Worm (Caenorhabditis elegans) whole organism, L4/young adult: ENCODE measurements around the gene elc-2.
"Not testable (repeated sequence)": the region's sequence is repeated elsewhere in the genome, so short reads cannot be mapped to it uniquely, and the experiment has no call there.

ENCODE experiments used
- W03F9.2 ChIP-seq: fragments of 150-350 bp; optimal IDR thresholded peaks from 2 replicates; lab custom pipeline; 2014; ENCODE audit warnings: missing biosample characterization, missing genetic modification characterization
- dao-5 ChIP-seq: sonication (generic microtip); optimal IDR thresholded peaks from 2 replicates; lab custom pipeline; 2016; ENCODE audit warnings: missing genotype, missing genetic modification characterization, moderate library complexity, missing compliant biosample characterization
- him-1 ChIP-seq: sonication (generic microtip); optimal IDR thresholded peaks from 2 replicates; lab custom pipeline; 2016; ENCODE audit warnings: missing genotype, missing genetic modification reagents, missing genetic modification characterization, missing compliant biosample characterization

Gene elc-2

ce11 chrX:1777988-1778387 is at the start of gene elc-2:
TSS of gene elc-2 (minus strand) at chrX:1778088.
- TF ChIP-seq W03F9.2 (tag; lab: Kevin White, UChicago) (no peak), him-1 (tag; lab: Kevin White, UChicago) (no peak), dao-5 (no peak)

ce11 chrX:1826166-1826565 is 48.3 kb upstream of the elc-2 start, which contains the start of gene C14E2.1:
TSS of gene C14E2.1 (plus strand) at chrX:1826466.
- TF ChIP-seq dao-5 (no peak), him-1 (tag; lab: Kevin White, UChicago) (no peak), W03F9.2 (tag; lab: Kevin White, UChicago) (no peak)

DNA sequence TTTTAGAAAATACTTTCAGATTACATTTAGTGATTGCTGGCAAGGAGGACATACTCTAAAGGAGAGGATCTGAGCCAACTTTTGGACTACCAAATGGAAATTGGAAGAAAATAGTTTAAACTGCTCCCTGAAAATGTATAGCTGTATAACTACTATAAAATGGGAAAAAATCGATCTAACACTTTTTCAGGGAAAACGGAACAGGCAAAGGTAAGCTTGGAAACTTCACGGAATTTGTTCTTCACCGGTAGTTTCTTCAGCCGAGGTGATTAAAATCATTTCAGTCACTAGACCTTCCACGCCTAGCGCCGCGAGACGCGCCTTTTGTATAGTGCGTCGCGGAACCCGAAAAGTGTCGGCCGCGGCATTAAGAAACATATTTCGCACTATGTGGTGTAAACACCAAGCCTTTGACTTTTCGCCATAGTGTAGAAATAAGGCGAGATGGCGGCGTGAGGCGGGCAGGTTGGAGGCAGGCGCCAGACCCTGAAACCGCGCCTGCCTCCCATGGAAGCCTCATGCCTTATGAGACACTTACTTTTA is 47.5 kb upstream of the elc-2 start, which contains the start of gene C14E2.5:
C14E2.5 (minus strand) TSS at position 51 of the 543 bp plus-strand sequence.
- TF ChIP-seq him-1 (tag; lab: Kevin White, UChicago) (no peak), dao-5 (no peak), W03F9.2 (tag; lab: Kevin White, UChicago) (no peak)

- TF ChIP-seq him-1 (tag; lab: Kevin White, UChicago), result no peak
- TF ChIP-seq dao-5, result no peak
- TF ChIP-seq W03F9.2 (tag; lab: Kevin White, UChicago), result no peak
These were observed 43.3 kb upstream of the elc-2 start, which contains the start of gene C14E2.4 for ce11 chrX:1821235-1821634. TSS of gene C14E2.4 (minus strand) at chrX:1821335.

DNA sequence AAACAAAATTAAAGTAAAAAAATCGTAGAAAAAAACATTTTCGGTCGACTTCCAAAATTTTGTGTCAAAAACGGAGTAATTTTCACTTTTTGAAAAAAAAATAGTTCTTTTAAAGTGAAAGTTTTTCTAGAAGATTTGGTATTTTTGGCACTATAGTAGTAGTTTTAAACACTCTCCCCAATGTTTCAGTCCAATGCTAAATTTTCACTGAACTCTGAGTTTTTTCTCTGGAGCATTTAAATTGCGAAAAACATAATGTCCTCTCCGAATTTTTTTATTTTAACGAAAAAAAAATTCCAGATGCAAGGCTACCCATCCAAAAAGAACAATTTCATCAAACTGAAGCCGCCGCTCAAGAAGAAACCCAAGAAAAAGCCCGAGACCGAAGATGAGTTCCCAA is 38.2 kb upstream of the elc-2 start, which contains the start of gene C14E2.7:
C14E2.7 (plus strand) TSS at position 301 of the 400 bp plus-strand sequence.
- TF ChIP-seq W03F9.2 (tag; lab: Kevin White, UChicago), result no peak
- TF ChIP-seq dao-5, result no peak
- TF ChIP-seq him-1 (tag; lab: Kevin White, UChicago), result no peak

DNA sequence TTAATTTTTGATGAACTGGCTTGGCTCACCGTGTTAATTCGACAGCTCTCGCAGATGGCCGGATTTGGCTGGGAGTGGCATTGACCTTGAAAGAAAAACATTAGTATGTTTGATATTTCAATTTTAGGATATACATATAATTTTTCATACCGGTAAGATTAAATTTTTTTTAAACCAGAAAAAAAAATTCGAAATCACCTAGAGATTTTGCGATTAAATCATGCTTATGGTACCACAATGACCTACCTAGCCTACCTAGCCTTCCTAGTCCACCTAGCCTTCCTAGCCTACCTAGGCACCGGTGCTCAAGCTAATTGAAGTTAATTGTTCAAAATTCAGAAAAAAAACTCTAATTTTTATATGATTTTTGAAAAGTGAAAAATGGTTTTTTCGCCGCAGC is 33.5 kb upstream of the elc-2 start, which contains the start of gene C14E2.3:
C14E2.3 (minus strand) TSS at position 101 of the 400 bp plus-strand sequence.
- TF ChIP-seq dao-5, result no peak
- no peak for TF ChIP-seq him-1 (tag; lab: Kevin White, UChicago)
- no peak for TF ChIP-seq W03F9.2 (tag; lab: Kevin White, UChicago)

ce11 chrX:1800980-1801506 is 23.2 kb upstream of the elc-2 start, which contains the start of gene C14E2.11:
TSS of gene C14E2.11 (plus strand) at chrX:1801456.
- TF ChIP-seq W03F9.2 (tag; lab: Kevin White, UChicago), result no peak
- TF ChIP-seq him-1 (tag; lab: Kevin White, UChicago), result no peak
- no peak for TF ChIP-seq dao-5

- TF ChIP-seq W03F9.2 (tag; lab: Kevin White, UChicago), result no peak
- no peak for TF ChIP-seq him-1 (tag; lab: Kevin White, UChicago)
- TF ChIP-seq dao-5, result no peak
These were observed 20.7 kb upstream of the elc-2 start for ce11 chrX:1798543-1798942.

ce11 chrX:1796067-1796466 is 18.2 kb upstream of the elc-2 start:
- TF ChIP-seq him-1 (tag; lab: Kevin White, UChicago) (no peak), W03F9.2 (tag; lab: Kevin White, UChicago) (no peak), dao-5 (no peak)

ce11 chrX:1791095-1791494 is 13.2 kb upstream of the elc-2 start:
- no peak for TF ChIP-seq him-1 (tag; lab: Kevin White, UChicago)
- TF ChIP-seq dao-5, result no peak
- no peak for TF ChIP-seq W03F9.2 (tag; lab: Kevin White, UChicago)

DNA sequence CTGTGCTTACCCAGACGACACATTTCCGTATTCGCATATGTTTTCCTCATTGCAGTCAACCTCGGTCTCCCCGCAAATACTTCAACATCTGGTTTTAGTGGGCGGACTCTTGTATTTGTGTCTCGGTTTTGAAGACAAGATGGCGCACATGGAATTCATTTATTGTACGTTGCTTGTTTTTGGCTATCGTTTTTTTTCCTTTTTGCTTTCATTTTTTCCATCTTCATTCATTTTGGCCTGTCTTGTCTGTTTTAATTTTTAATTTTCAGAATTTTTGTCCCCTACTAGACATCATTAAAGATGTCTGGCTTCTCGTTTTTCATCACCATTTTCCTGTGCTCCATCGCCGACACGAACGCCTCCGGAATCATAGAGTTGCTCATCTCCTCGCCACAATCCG is 8.7 kb upstream of the elc-2 start, which contains the start of gene arg-1:
arg-1 (plus strand) TSS at position 301 of the 400 bp plus-strand sequence.
- TF ChIP-seq W03F9.2 (tag; lab: Kevin White, UChicago), result no peak
- TF ChIP-seq him-1 (tag; lab: Kevin White, UChicago), result no peak
- TF ChIP-seq dao-5, result no peak

DNA sequence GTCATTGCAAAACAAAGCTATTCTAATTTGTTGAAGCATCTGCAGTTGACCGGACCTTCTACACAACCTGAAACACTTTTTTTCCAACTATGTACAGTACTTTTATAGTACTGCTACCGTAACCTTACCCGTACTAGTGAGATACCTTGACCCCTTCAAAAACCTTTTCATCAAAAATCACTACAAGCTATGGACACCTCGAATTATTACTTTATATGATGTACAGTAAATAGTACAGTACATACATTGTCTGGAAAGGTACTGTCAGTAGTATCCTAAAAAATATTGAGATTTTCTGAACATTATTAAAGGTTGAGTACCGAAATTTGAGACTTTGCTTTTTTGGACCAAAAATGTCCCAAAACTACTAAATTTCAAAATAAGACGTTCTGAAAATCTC is 7.8 kb upstream of the elc-2 start:
- TF ChIP-seq him-1 (tag; lab: Kevin White, UChicago) (no peak), W03F9.2 (tag; lab: Kevin White, UChicago) (no peak), dao-5 (no peak)

- no peak for TF ChIP-seq W03F9.2 (tag; lab: Kevin White, UChicago)
- no peak for TF ChIP-seq him-1 (tag; lab: Kevin White, UChicago)
- no peak for TF ChIP-seq dao-5
These were observed 8.3 kb downstream of the elc-2 start for ce11 chrX:1769636-1770035.

ce11 chrX:1748476-1748875 is 29.4 kb downstream of the elc-2 start, which contains the start of gene Y75D11A.6:
TSS of gene Y75D11A.6 (minus strand) at chrX:1748576.
- not testable (repeated sequence) for TF ChIP-seq dao-5; him-1 (tag; lab: Kevin White, UChicago); W03F9.2 (tag; lab: Kevin White, UChicago)
